Worm (Caenorhabditis elegans) whole organism, L2 larva: ENCODE measurements around the gene F58G1.2.

Experiments
- C34F6.9 ChIP-seq: fragments of 150-350 bp; optimal IDR thresholded peaks from 2 replicates; lab custom pipeline; 2014; ENCODE audit warnings: missing biosample characterization, missing genetic modification characterization
- F13H6.1 ChIP-seq: sonication (generic microtip); optimal IDR thresholded peaks from 2 replicates; lab custom pipeline; 2016; ENCODE audit warnings: missing genetic modification characterization, missing compliant biosample characterization
- R02D3.7 ChIP-seq: fragments of 150-350 bp; optimal IDR thresholded peaks from 2 replicates; lab custom pipeline; 2014; ENCODE audit warnings: missing biosample characterization, missing genetic modification characterization
- Y55F3AM.14 ChIP-seq: fragments of 200-800 bp; sonication (Bioruptor generic); optimal IDR thresholded peaks from 2 replicates; lab custom pipeline; 2018; ENCODE audit warnings: mild to moderate bottlenecking, missing genetic modification characterization, missing compliant biosample characterization
- ZK546.5 ChIP-seq: sonication (generic microtip); optimal IDR thresholded peaks from 2 replicates; lab custom pipeline; 2017; ENCODE audit warnings: missing biosample characterization, missing genetic modification characterization
- ama-1 ChIP-seq: fragments of 150-350 bp; optimal IDR thresholded peaks from 2 replicates; lab custom pipeline; 2018; ENCODE audit warnings: inconsistent platforms
- ceh-16 ChIP-seq: fragments of 150-350 bp; optimal IDR thresholded peaks from 2 replicates; lab custom pipeline; 2014; ENCODE audit warnings: missing biosample characterization, missing genetic modification characterization
- ceh-82 ChIP-seq: fragments of 150-350 bp; optimal IDR thresholded peaks from 2 replicates; lab custom pipeline; 2014; ENCODE audit warnings: missing biosample characterization, missing genetic modification characterization
- crh-2 ChIP-seq: sonication (generic microtip); optimal IDR thresholded peaks from 2 replicates; lab custom pipeline; 2017; ENCODE audit warnings: missing biosample characterization, missing genetic modification characterization
- dmd-4 ChIP-seq: sonication (generic microtip); optimal IDR thresholded peaks from 2 replicates; lab custom pipeline; 2017; ENCODE audit warnings: missing biosample characterization, missing genetic modification characterization
- egl-27 ChIP-seq: sonication (generic microtip); optimal IDR thresholded peaks from 3 replicates; lab custom pipeline; 2017; ENCODE audit warnings: missing biosample characterization, missing genetic modification reagents, missing genetic modification characterization
- elt-1 ChIP-seq: fragments of 150-350 bp; optimal IDR thresholded peaks from 2 replicates; lab custom pipeline; 2014; ENCODE audit warnings: missing biosample characterization, missing genetic modification characterization
- elt-3 ChIP-seq: sonication (generic microtip); optimal IDR thresholded peaks from 2 replicates; lab custom pipeline; 2017; ENCODE audit warnings: missing biosample characterization, missing genetic modification characterization
- fos-1 ChIP-seq: fragments of 150-350 bp; optimal IDR thresholded peaks from 2 replicates; lab custom pipeline; 2014; ENCODE audit warnings: missing biosample characterization, missing genetic modification characterization
- gmeb-1 ChIP-seq: fragments of 150-350 bp; optimal IDR thresholded peaks from 2 replicates; lab custom pipeline; 2014; ENCODE audit warnings: missing biosample characterization, missing genetic modification characterization
- lin-13 ChIP-seq: fragments of 150-350 bp; optimal IDR thresholded peaks from 2 replicates; lab custom pipeline; 2014; ENCODE audit warnings: missing biosample characterization, missing genetic modification reagents, missing genetic modification characterization
- lsy-2 ChIP-seq, 2 experiments: fragments of 150-350 bp in 1 of 2; sonication (generic microtip) in 1 of 2; optimal IDR thresholded peaks; 2 replicates each; lab custom pipeline; 2014 to 2017; ENCODE audit warnings: missing biosample characterization in 2 of 2, missing genetic modification characterization in 2 of 2
- mab-5 ChIP-seq: fragments of 150-350 bp; optimal IDR thresholded peaks from 2 replicates; lab custom pipeline; 2014; ENCODE audit warnings: missing biosample characterization, missing genetic modification characterization
- mbf-1 ChIP-seq: sonication (generic microtip); optimal IDR thresholded peaks from 2 replicates; lab custom pipeline; 2017; ENCODE audit warnings: missing biosample characterization, missing genetic modification characterization
- mdl-1 ChIP-seq, 2 experiments: fragments of 150-350 bp in 1 of 2; sonication (generic microtip) in 1 of 2; optimal IDR thresholded peaks; 2 replicates each; lab custom pipeline; 2017; ENCODE audit warnings: missing biosample characterization in 2 of 2, missing genetic modification characterization in 2 of 2
- nhr-10 ChIP-seq: sonication (generic microtip); optimal IDR thresholded peaks from 2 replicates; lab custom pipeline; 2017; ENCODE audit warnings: missing biosample characterization, missing genetic modification characterization
- nhr-11 ChIP-seq: fragments of 150-350 bp; optimal IDR thresholded peaks from 2 replicates; lab custom pipeline; 2014; ENCODE audit warnings: missing biosample characterization, missing genetic modification characterization
- nhr-12 ChIP-seq: fragments of 150-350 bp; optimal IDR thresholded peaks from 2 replicates; lab custom pipeline; 2014; ENCODE audit warnings: missing biosample characterization, missing genetic modification characterization
- nhr-129 ChIP-seq: fragments of 150-350 bp; optimal IDR thresholded peaks from 2 replicates; lab custom pipeline; 2014; ENCODE audit warnings: missing biosample characterization, missing genetic modification characterization
- nhr-21 ChIP-seq: fragments of 150-350 bp; optimal IDR thresholded peaks from 2 replicates; lab custom pipeline; 2014; ENCODE audit warnings: missing biosample characterization, missing genetic modification characterization
- nhr-25 ChIP-seq: fragments of 150-350 bp; sonication (generic microtip); optimal IDR thresholded peaks from 3 replicates; lab custom pipeline; 2014; ENCODE audit warnings: missing biosample characterization, missing genetic modification characterization
- nhr-77 ChIP-seq: fragments of 150-350 bp; optimal IDR thresholded peaks from 2 replicates; lab custom pipeline; 2014; ENCODE audit warnings: missing biosample characterization, missing genetic modification characterization
- peb-1 ChIP-seq: fragments of 150-350 bp; optimal IDR thresholded peaks from 2 replicates; lab custom pipeline; 2014; ENCODE audit warnings: missing biosample characterization, missing genetic modification characterization
- skn-1 ChIP-seq: sonication (generic microtip); optimal IDR thresholded peaks from 2 replicates; lab custom pipeline; 2017; ENCODE audit warnings: missing biosample characterization, missing genetic modification characterization
- sma-3 ChIP-seq: sonication (generic microtip); optimal IDR thresholded peaks from 2 replicates; lab custom pipeline; 2016; ENCODE audit warnings: missing genetic modification reagents, missing genetic modification characterization, missing compliant biosample characterization
- sma-9 ChIP-seq, 2 experiments: fragments of 150-350 bp in 1 of 2; sonication (generic microtip) in 1 of 2; optimal IDR thresholded peaks; 2 replicates each; lab custom pipeline; 2014 to 2016; ENCODE audit warnings: missing genetic modification characterization in 2 of 2, mild to moderate bottlenecking in 1 of 2, missing biosample characterization in 1 of 2, missing compliant biosample characterization in 1 of 2, missing genetic modification reagents in 1 of 2, moderate library complexity in 1 of 2
- snpc-4 ChIP-seq: fragments of 150-350 bp; optimal IDR thresholded peaks from 2 replicates; lab custom pipeline; 2014; ENCODE audit warnings: missing biosample characterization, missing genetic modification characterization
- unc-55 ChIP-seq: fragments of 150-350 bp; sonication (generic microtip); optimal IDR thresholded peaks from 3 replicates; lab custom pipeline; 2014; ENCODE audit warnings: missing biosample characterization, missing genetic modification reagents, missing genetic modification characterization
- zag-1 ChIP-seq: fragments of 150-350 bp; optimal IDR thresholded peaks from 2 replicates; lab custom pipeline; 2014; ENCODE audit warnings: missing biosample characterization, missing genetic modification characterization
- ztf-11 ChIP-seq: sonication (generic microtip); optimal IDR thresholded peaks from 2 replicates; lab custom pipeline; 2017; ENCODE audit warnings: missing biosample characterization, missing genetic modification characterization
- ztf-4 ChIP-seq: fragments of 150-350 bp; optimal IDR thresholded peaks from 2 replicates; lab custom pipeline; 2014; ENCODE audit warnings: missing biosample characterization, missing genetic modification characterization

F58G1.2 gene

DNA sequence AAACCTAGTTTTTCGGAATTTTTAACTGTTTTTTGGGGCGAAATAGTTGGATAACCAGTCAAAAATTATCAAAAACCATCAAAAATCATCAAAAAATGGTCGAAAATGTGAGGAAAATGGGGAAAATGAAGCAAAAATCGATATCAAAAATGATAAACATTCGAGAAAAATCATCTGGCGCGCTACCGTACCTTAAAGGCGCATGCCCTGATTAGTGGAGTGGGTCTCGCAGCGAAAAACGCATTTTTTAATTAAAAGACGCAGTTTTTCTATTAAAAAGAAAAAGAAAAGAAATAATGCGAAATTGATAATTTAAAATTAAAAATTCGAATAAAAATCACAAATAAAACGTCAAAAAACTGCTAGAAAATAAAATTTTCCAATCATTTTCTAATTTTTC is 38.4 kb downstream of the F58G1.2 start, which contains the start of gene F35C5.1:
Gene F35C5.1 (plus strand): TSS at position 399 of the 400 bp plus-strand sequence.
- no peak for TF ChIP-seq zag-1 (tag; lab: Kevin White, UChicago)

DNA sequence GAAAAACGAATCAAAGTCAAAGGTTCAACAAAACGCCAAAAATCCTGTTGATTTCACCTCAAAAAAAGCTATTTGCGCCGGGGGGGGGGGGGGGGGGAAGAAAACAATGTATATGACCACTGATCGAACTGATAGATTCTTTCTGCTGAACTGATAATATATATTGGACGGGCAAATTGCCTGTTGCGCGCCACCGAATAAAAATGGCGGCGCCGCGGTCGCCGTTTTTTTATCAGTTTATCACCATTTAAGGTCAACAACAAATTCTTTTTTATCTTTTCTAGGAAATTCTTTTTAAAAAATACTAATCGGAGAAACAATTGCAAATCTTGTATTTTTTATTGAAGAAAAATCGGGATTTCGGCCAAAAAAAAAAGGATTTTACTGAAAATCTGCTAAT is 39.1 kb downstream of the F58G1.2 start:
- no peak for TF ChIP-seq sma-3 (GFP tag; lab: Kevin White, UChicago)
- no peak for TF ChIP-seq nhr-77 (tag; lab: Kevin White, UChicago)
- TF ChIP-seq fos-1 (tag; lab: Kevin White, UChicago): peak; percentile 36
- no peak for TF ChIP-seq ztf-11 (tag; lab: Kevin White, UChicago)
- TF ChIP-seq gmeb-1 (tag; lab: Kevin White, UChicago): peak; percentile 7
- TF ChIP-seq snpc-4 (tag; lab: Kevin White, UChicago): no peak
- no peak for TF ChIP-seq ama-1 (lab: Kevin White, UChicago)
- TF ChIP-seq mbf-1 (tag; lab: Kevin White, UChicago): no peak

DNA sequence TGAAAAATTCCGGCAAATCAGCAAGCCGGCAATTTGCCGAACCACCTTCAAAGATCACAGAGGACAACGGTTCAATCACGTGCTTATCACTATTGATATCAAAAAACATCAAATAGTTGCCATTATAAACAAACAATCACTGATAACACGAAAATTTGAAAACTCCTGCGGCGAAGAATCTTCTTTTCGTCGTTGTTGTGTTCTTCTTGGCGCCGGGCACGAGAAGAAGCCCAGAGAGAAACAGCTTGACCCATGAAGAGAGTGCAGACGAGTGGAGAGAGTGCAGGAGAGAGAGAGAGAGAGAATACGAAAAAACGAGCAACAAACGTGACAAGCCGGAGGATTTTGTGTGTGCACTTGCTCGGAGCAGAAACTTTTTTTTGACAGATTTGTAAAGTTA is 40.1 kb downstream of the F58G1.2 start:
- TF ChIP-seq dmd-4 (tag; lab: Kevin White, UChicago): no peak
- TF ChIP-seq lin-13 (GFP tag; lab: Kevin White, UChicago): no peak
- TF ChIP-seq nhr-25 (tag; lab: Kevin White, UChicago): no peak
- TF ChIP-seq crh-2 (tag; lab: Kevin White, UChicago): peak; percentile 66
- TF ChIP-seq F13H6.1 (tag; lab: Kevin White, UChicago): peak; percentile 84
- TF ChIP-seq Y55F3AM.14 (GFP tag; lab: Kevin White, UChicago): no peak
- peak in 1 of 2 experiments; percentile 50 for TF ChIP-seq lsy-2 (tag; optimal IDR thresholded peaks at IDR 0.05; lab: Kevin White, UChicago)
- no peak for TF ChIP-seq nhr-21 (tag; lab: Kevin White, UChicago)
- no peak for TF ChIP-seq mab-5 (tag; lab: Kevin White, UChicago)
- TF ChIP-seq unc-55 (GFP tag; lab: Kevin White, UChicago): peak; percentile 18
- TF ChIP-seq sma-9 (GFP tag; optimal IDR thresholded peaks at IDR 0.05; lab: Kevin White, UChicago): peak; percentile 66
- TF ChIP-seq sma-9 (tag; optimal IDR thresholded peaks at IDR 0.05; lab: Kevin White, UChicago): no peak
- peak; percentile 79 for TF ChIP-seq fos-1 (tag; lab: Kevin White, UChicago)
- TF ChIP-seq mdl-1 (tag; optimal IDR thresholded peaks at IDR 0.05; lab: Kevin White, UChicago): peak; percentile 10 to 81
- TF ChIP-seq gmeb-1 (tag; lab: Kevin White, UChicago): peak; percentile 54
- no peak for TF ChIP-seq elt-3 (tag; lab: Kevin White, UChicago)
- peak; percentile 43 for TF ChIP-seq C34F6.9 (tag; lab: Kevin White, UChicago)
- TF ChIP-seq egl-27 (tag; lab: Kevin White, UChicago): peak; percentile 24
- TF ChIP-seq ZK546.5 (tag; lab: Kevin White, UChicago): no peak
- TF ChIP-seq sma-3 (GFP tag; lab: Kevin White, UChicago): peak; percentile 26
- TF ChIP-seq ztf-4 (tag; lab: Kevin White, UChicago): no peak
- no peak for TF ChIP-seq R02D3.7
- TF ChIP-seq nhr-11 (tag; lab: Kevin White, UChicago): no peak
- no peak for TF ChIP-seq ceh-16 (tag; lab: Kevin White, UChicago)
- TF ChIP-seq ama-1 (lab: Kevin White, UChicago): no peak
- TF ChIP-seq ceh-82 (tag; lab: Kevin White, UChicago): no peak
- no peak for TF ChIP-seq peb-1 (tag; lab: Kevin White, UChicago)
- peak; percentile 74 for TF ChIP-seq nhr-129 (tag; lab: Kevin White, UChicago)

DNA sequence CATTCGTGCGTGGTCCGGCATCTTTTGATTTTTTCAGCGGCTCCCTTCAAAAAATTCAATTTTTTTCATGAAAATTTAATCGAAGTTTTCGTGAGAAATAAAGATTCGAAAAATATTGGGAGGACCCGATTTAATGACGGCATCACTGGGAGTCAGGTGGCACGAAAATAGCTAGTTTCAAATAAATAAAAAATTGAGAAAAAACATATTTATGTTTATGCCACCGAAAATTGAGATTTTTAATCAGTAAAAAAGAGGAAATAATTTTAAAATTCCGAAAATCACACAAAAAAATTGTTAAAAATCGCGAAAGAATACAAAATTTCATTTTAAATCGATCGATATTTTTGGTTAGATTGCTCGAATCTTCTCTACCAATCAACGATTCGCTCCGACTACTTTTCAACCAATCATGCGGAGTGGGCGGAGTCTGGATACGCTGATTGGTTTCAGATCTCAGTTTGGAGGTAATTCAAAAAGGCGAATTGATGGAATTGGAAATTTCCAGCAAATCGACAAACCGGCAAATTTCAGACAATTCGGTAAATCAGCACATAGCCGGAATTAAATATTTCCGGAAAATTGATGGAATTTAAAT is 40.6 kb downstream of the F58G1.2 start, which contains the start of gene gsy-1:
Gene gsy-1 (minus strand): TSS at position 51 of the 598 bp plus-strand sequence.
- TF ChIP-seq nhr-129 (tag; lab: Kevin White, UChicago) (no peak), elt-1 (tag; lab: Kevin White, UChicago) (no peak), lsy-2 (tag; optimal IDR thresholded peaks at IDR 0.05; lab: Kevin White, UChicago) (no peak), nhr-11 (tag; lab: Kevin White, UChicago) (no peak), ceh-16 (tag; lab: Kevin White, UChicago) (no peak), ztf-4 (tag; lab: Kevin White, UChicago) (no peak), nhr-12 (tag; lab: Kevin White, UChicago) (no peak), egl-27 (tag; lab: Kevin White, UChicago) (no peak), fos-1 (tag; lab: Kevin White, UChicago) (no peak), F13H6.1 (tag; lab: Kevin White, UChicago) (no peak), skn-1 (no peak), nhr-10 (no peak)
